Fruit fly (Drosophila melanogaster) whole organism, embryonic: ENCODE data around the gene dsx-c73A.

Experiments
- B-H1 ChIP-seq: fragments of 200-800 bp; sonication (Bioruptor generic); IDR thresholded peaks from 3 replicates; pipeline ENCODE4 v1.3.6; 2022; ENCODE audit warnings: missing biosample characterization, missing genetic modification characterization
- CG10366 ChIP-seq: fragments of 200-800 bp; sonication (Bioruptor generic); IDR thresholded peaks from 2 replicates; pipeline ENCODE4 v1.3.6; 2022; ENCODE audit warnings: missing biosample characterization, missing genetic modification characterization
- CG10979 ChIP-seq: fragments of 200-800 bp; sonication (Bioruptor generic); optimal IDR thresholded peaks from 2 replicates; lab custom pipeline; 2018; ENCODE audit warnings: missing biosample characterization, mild to moderate bottlenecking, missing genetic modification characterization, moderate library complexity
- CG11504 ChIP-seq: fragments of 200-800 bp; sonication (Bioruptor generic); optimal IDR thresholded peaks from 3 replicates; lab custom pipeline; 2019; ENCODE audit warnings: missing biosample characterization, mild to moderate bottlenecking, missing genetic modification characterization, moderate library complexity
- CG14014 ChIP-seq: fragments of 200-800 bp; sonication (Bioruptor generic); IDR thresholded peaks from 2 replicates; pipeline ENCODE4 v1.3.6; 2022; ENCODE audit warnings: missing biosample characterization, missing genetic modification characterization
- CG14050 ChIP-seq: fragments of 200-800 bp; sonication (Bioruptor generic); IDR thresholded peaks from 3 replicates; pipeline ENCODE4 v1.3.6; 2022; ENCODE audit warnings: missing biosample characterization, missing genetic modification characterization
- CG17568 ChIP-seq: fragments of 200-800 bp; sonication (Bioruptor generic); optimal IDR thresholded peaks from 2 replicates; lab custom pipeline; 2018; ENCODE audit warnings: missing biosample characterization, mild to moderate bottlenecking, missing genetic modification characterization, moderate library complexity
- CG1832 ChIP-seq: fragments of 200-800 bp; sonication (Bioruptor generic); optimal IDR thresholded peaks from 2 replicates; lab custom pipeline; 2017; ENCODE audit warnings: missing biosample characterization, mild to moderate bottlenecking, missing genetic modification characterization, inconsistent platforms
- CG2199 ChIP-seq: fragments of 200-800 bp; sonication (Bioruptor generic); IDR thresholded peaks from 3 replicates; pipeline ENCODE4 v1.3.6; 2022; ENCODE audit warnings: missing biosample characterization, missing genetic modification characterization
- CG2712 ChIP-seq: fragments of 200-800 bp; optimal IDR thresholded peaks from 3 replicates; lab custom pipeline; 2019; ENCODE audit warnings: missing biosample characterization, mild to moderate bottlenecking, missing genetic modification characterization, moderate library complexity
- CG31224 ChIP-seq: fragments of 200-800 bp; sonication (Bioruptor generic); IDR thresholded peaks from 2 replicates; pipeline ENCODE4 v1.3.6; 2022; ENCODE audit warnings: missing biosample characterization, missing genetic modification characterization
- CG31441 ChIP-seq: fragments of 200-800 bp; sonication (Bioruptor generic); IDR thresholded peaks from 2 replicates; pipeline ENCODE4 v1.3.6; 2022; ENCODE audit warnings: missing biosample characterization, missing genetic modification characterization
- CG33557 ChIP-seq: fragments of 200-800 bp; sonication (Bioruptor generic); optimal IDR thresholded peaks from 2 replicates; lab custom pipeline; 2019; ENCODE audit warnings: missing biosample characterization, mild to moderate bottlenecking, missing genetic modification characterization, moderate library complexity
- CG34422 ChIP-seq: fragments of 200-800 bp; sonication (Bioruptor generic); IDR thresholded peaks from 3 replicates; pipeline ENCODE4 v1.3.6; 2022; ENCODE audit warnings: missing biosample characterization, missing genetic modification characterization
- CG4424 ChIP-seq: fragments of 200-800 bp; sonication (Bioruptor generic); optimal IDR thresholded peaks from 3 replicates; lab custom pipeline; 2016; ENCODE audit warnings: missing biosample characterization, missing genetic modification characterization
- CG8359 ChIP-seq: fragments of 200-800 bp; sonication (Bioruptor generic); optimal IDR thresholded peaks from 2 replicates; lab custom pipeline; 2017; ENCODE audit warnings: missing biosample characterization, mild to moderate bottlenecking, missing genetic modification characterization, borderline replicate concordance
- CG9215 ChIP-seq: fragments of 200-800 bp; sonication (Bioruptor generic); IDR thresholded peaks from 2 replicates; pipeline ENCODE4 v1.3.6; 2022; ENCODE audit warnings: missing biosample characterization, missing genetic modification characterization
- CG9876 ChIP-seq: fragments of 200-800 bp; sonication (Bioruptor generic); optimal IDR thresholded peaks from 2 replicates; lab custom pipeline; 2016; ENCODE audit warnings: missing biosample characterization, missing genetic modification characterization
- CG9932 ChIP-seq: fragments of 200-800 bp; sonication (Bioruptor generic); IDR thresholded peaks from 2 replicates; pipeline ENCODE4 v1.3.6; 2022; ENCODE audit warnings: missing biosample characterization, missing genetic modification characterization
- Dfd ChIP-seq, 2 experiments: fragments of >200 bp; optimal IDR thresholded peaks; 2 replicates each; lab custom pipeline; 2017; ENCODE audit warnings: missing biosample characterization in 2 of 2, missing genetic modification characterization in 2 of 2
- Dll ChIP-seq: fragments of 200-800 bp; sonication (Bioruptor generic); IDR thresholded peaks from 4 replicates; pipeline ENCODE4 v1.3.6; 2022; ENCODE audit warnings: missing biosample characterization, missing genetic modification characterization; ENCODE audit not compliant: partially characterized antibody
- Elba2 ChIP-seq: fragments of 200-800 bp; sonication (Bioruptor generic); optimal IDR thresholded peaks from 3 replicates; lab custom pipeline; 2016; ENCODE audit warnings: missing biosample characterization, missing genetic modification characterization
- Hr3 ChIP-seq: fragments of 200-800 bp; sonication (Bioruptor generic); optimal IDR thresholded peaks from 3 replicates; lab custom pipeline; 2016; ENCODE audit warnings: missing biosample characterization, missing genetic modification characterization
- Meics ChIP-seq: fragments of 200-800 bp; sonication (Bioruptor generic); optimal IDR thresholded peaks from 2 replicates; lab custom pipeline; 2017; ENCODE audit warnings: missing biosample characterization, mild to moderate bottlenecking, missing genetic modification characterization
- Mrtf ChIP-seq: fragments of 200-800 bp; sonication (Bioruptor generic); IDR thresholded peaks from 3 replicates; pipeline ENCODE4 v1.3.6; 2022; ENCODE audit warnings: missing biosample characterization, missing genetic modification characterization
- Nf-YB ChIP-seq: fragments of 200-800 bp; sonication (Bioruptor generic); optimal IDR thresholded peaks from 3 replicates; lab custom pipeline; 2019; ENCODE audit warnings: missing biosample characterization, mild to moderate bottlenecking, missing genetic modification characterization, moderate library complexity
- Scr ChIP-seq: fragments of 200-800 bp; sonication (Bioruptor generic); IDR thresholded peaks from 2 replicates; pipeline ENCODE4 v1.3.6; 2022; ENCODE audit warnings: missing biosample characterization, missing genetic modification characterization; ENCODE audit not compliant: partially characterized antibody
- Sry-δ ChIP-seq: fragments of 200-800 bp; sonication (Bioruptor generic); optimal IDR thresholded peaks from 2 replicates; lab custom pipeline; 2016; ENCODE audit warnings: missing biosample characterization, missing genetic modification characterization
- bab2 ChIP-seq: fragments of 200-800 bp; sonication (Bioruptor generic); optimal IDR thresholded peaks from 2 replicates; lab custom pipeline; 2016; ENCODE audit warnings: missing biosample characterization, missing genetic modification characterization
- caup ChIP-seq: fragments of 200-800 bp; sonication (Bioruptor generic); optimal IDR thresholded peaks from 3 replicates; lab custom pipeline; 2017; ENCODE audit warnings: missing biosample characterization, mild to moderate bottlenecking, missing genetic modification characterization, moderate library complexity; ENCODE audit not compliant: severe bottlenecking
- chm ChIP-seq: fragments of 200-800 bp; sonication (Bioruptor generic); IDR thresholded peaks from 2 replicates; pipeline ENCODE4 v1.3.6; 2022; ENCODE audit warnings: missing biosample characterization, missing genetic modification characterization
- gcm ChIP-seq: fragments of 200-800 bp; sonication (Bioruptor generic); optimal IDR thresholded peaks from 2 replicates; lab custom pipeline; 2019; ENCODE audit warnings: missing biosample characterization, mild to moderate bottlenecking, missing genetic modification characterization, moderate library complexity
- hkb ChIP-seq, 2 experiments: fragments of 200-800 bp in 1 of 2; fragments of >200 bp in 1 of 2; sonication (Bioruptor generic) in 1 of 2; IDR thresholded peaks in 1 of 2; optimal IDR thresholded peaks in 1 of 2; 2 replicates each; pipeline versions ENCODE4 v1.3.6 to Lab custom; 2017 to 2022; ENCODE audit warnings: missing biosample characterization in 1 of 2, missing genetic modification characterization in 1 of 2
- kni ChIP-seq: fragments of 200-800 bp; sonication (Bioruptor generic); optimal IDR thresholded peaks from 3 replicates; lab custom pipeline; 2017; ENCODE audit warnings: mild to moderate bottlenecking, missing biosample characterization, missing genetic modification reagents, missing genetic modification characterization
- lab ChIP-seq: fragments of 200-800 bp; sonication (Bioruptor generic); optimal IDR thresholded peaks from 3 replicates; lab custom pipeline; 2017; ENCODE audit warnings: missing biosample characterization, missing genetic modification characterization, mild to moderate bottlenecking, moderate library complexity, missing genetic modification reagents
- lilli ChIP-seq: fragments of 200-800 bp; sonication (Bioruptor generic); optimal IDR thresholded peaks from 3 replicates; lab custom pipeline; 2016; ENCODE audit warnings: missing biosample characterization, missing genetic modification characterization
- lov ChIP-seq, 2 experiments: fragments of 200-800 bp in 1 of 2; fragments of >200 bp in 1 of 2; sonication (Bioruptor generic) in 1 of 2; IDR thresholded peaks in 1 of 2; optimal IDR thresholded peaks in 1 of 2; 2 replicates in 1 of 2; 3 replicates in 1 of 2; pipeline versions ENCODE4 v1.3.6 to Lab custom; 2017 to 2022; ENCODE audit warnings: missing biosample characterization in 1 of 2, missing genetic modification characterization in 1 of 2
- nom ChIP-seq: fragments of 200-800 bp; sonication (Bioruptor generic); optimal IDR thresholded peaks from 2 replicates; lab custom pipeline; 2017; ENCODE audit warnings: missing biosample characterization, missing genetic modification characterization, mild to moderate bottlenecking, moderate library complexity, missing genetic modification reagents
- pita ChIP-seq: fragments of 200-800 bp; sonication (Bioruptor generic); optimal IDR thresholded peaks from 2 replicates; lab custom pipeline; 2017; ENCODE audit warnings: missing biosample characterization, mild to moderate bottlenecking, missing genetic modification characterization
- pzg ChIP-seq: fragments of 200-800 bp; sonication (Bioruptor generic); optimal IDR thresholded peaks from 3 replicates; lab custom pipeline; 2018; ENCODE audit warnings: missing biosample characterization, mild to moderate bottlenecking, missing genetic modification characterization, moderate library complexity
- ranshi ChIP-seq: fragments of 200-800 bp; sonication (Bioruptor generic); IDR thresholded peaks from 2 replicates; pipeline ENCODE4 v1.3.6; 2022; ENCODE audit warnings: missing biosample characterization, missing genetic modification characterization
- sd ChIP-seq: fragments of 200-800 bp; sonication (Bioruptor generic); optimal IDR thresholded peaks from 3 replicates; lab custom pipeline; 2018; ENCODE audit warnings: missing biosample characterization, mild to moderate bottlenecking, missing genetic modification characterization, moderate library complexity
- sisA ChIP-seq: fragments of 200-800 bp; sonication (Bioruptor generic); IDR thresholded peaks from 2 replicates; pipeline ENCODE4 v1.3.6; 2022; ENCODE audit warnings: missing biosample characterization, missing genetic modification characterization
- so ChIP-seq: fragments of 200-800 bp; sonication (Bioruptor generic); IDR thresholded peaks from 3 replicates; pipeline ENCODE4 v1.3.6; 2022; ENCODE audit warnings: missing biosample characterization, missing genetic modification characterization
- sob ChIP-seq: fragments of 200-800 bp; sonication (Bioruptor generic); IDR thresholded peaks from 2 replicates; pipeline ENCODE4 v1.3.6; 2022; ENCODE audit warnings: missing biosample characterization, missing genetic modification characterization
- tin ChIP-seq: fragments of 200-800 bp; sonication (Bioruptor generic); optimal IDR thresholded peaks from 3 replicates; lab custom pipeline; 2016; ENCODE audit warnings: missing biosample characterization, missing genetic modification characterization
- tna ChIP-seq: fragments of 200-800 bp; sonication (Bioruptor generic); IDR thresholded peaks from 2 replicates; pipeline ENCODE4 v1.3.6; 2022; ENCODE audit warnings: missing biosample characterization, missing genetic modification characterization; ENCODE audit not compliant: partially characterized antibody

Gene dsx-c73A

dm6 chr3L:16483524-16484370 lies 32.0 kb upstream of the dsx-c73A start, which contains the start of gene aos (continued):
- 0 out of 2 replicates have a peak, but pooled peaks have one; percentile 9 for TF ChIP-seq Scr (GFP tag; lab: Robert Waterston, UW)
- TF ChIP-seq Dll (GFP tag; lab: Robert Waterston, UW), result no peak
- TF ChIP-seq B-H1 (GFP tag; lab: Robert Waterston, UW), result 0 out of 3 replicates have a peak, but pooled peaks have one; percentile 27
- no peak for TF ChIP-seq pzg (GFP tag; lab: Kevin White, UChicago)
- peak; percentile 75; the same call in 2 of the 3 replicates for TF ChIP-seq CG2199 (GFP tag; lab: Robert Waterston, UW)
- TF ChIP-seq gcm (GFP tag; lab: Kevin White, UChicago), result peak; percentile 96
- TF ChIP-seq Meics (GFP tag; lab: Kevin White, UChicago), result peak; percentile 91
- no peak for TF ChIP-seq hkb (optimal IDR thresholded peaks at IDR 0.05; lab: Kevin White, UChicago)
- TF ChIP-seq hkb (GFP tag; IDR thresholded peaks at IDR 0.05; lab: Robert Waterston, UW), result peak; percentile 86
- TF ChIP-seq CG33557, result peak; percentile 96
- TF ChIP-seq tin (GFP tag; lab: Kevin White, UChicago), result peak; percentile 94
- TF ChIP-seq Nf-YB (GFP tag; lab: Kevin White, UChicago), result peak; percentile 82
- TF ChIP-seq ranshi, result peak; percentile 72; the same call in 1 of the 2 replicates
- peak; percentile 54; the same call in 1 of the 2 replicates for TF ChIP-seq chm (GFP tag; lab: Robert Waterston, UW)
- TF ChIP-seq CG9932 (GFP tag; lab: Robert Waterston, UW), result peak; percentile 65
- TF ChIP-seq CG31224 (GFP tag; lab: Robert Waterston, UW), result peak; percentile 48
- peak; percentile 74 for TF ChIP-seq CG14014 (GFP tag; lab: Robert Waterston, UW)
- TF ChIP-seq caup (GFP tag; lab: Kevin White, UChicago), result peak; percentile 78
- TF ChIP-seq CG10979 (tag; lab: Kevin White, UChicago), result peak; percentile 98
- no peak for TF ChIP-seq tna (GFP tag; lab: Robert Waterston, UW)
- TF ChIP-seq CG31441 (GFP tag; lab: Robert Waterston, UW), result peak; percentile 100
- TF ChIP-seq CG10366 (GFP tag; lab: Robert Waterston, UW), result peak; percentile 77
- TF ChIP-seq bab2 (GFP tag; lab: Kevin White, UChicago), result no peak
- peak; percentile 54 for TF ChIP-seq sob (GFP tag; lab: Robert Waterston, UW)
- TF ChIP-seq CG11504 (tag; lab: Kevin White, UChicago), result peak; percentile 94
- no peak for TF ChIP-seq pita
- TF ChIP-seq sd (tag; lab: Kevin White, UChicago), result peak; percentile 77
- peak; percentile 84 for TF ChIP-seq lab (GFP tag; lab: Kevin White, UChicago)
- peak; percentile 88 for TF ChIP-seq so (GFP tag; lab: Robert Waterston, UW)
- peak; percentile 76; the same call in 2 of the 3 replicates for TF ChIP-seq CG34422 (GFP tag; lab: Robert Waterston, UW)
- no peak for TF ChIP-seq Dfd (GFP tag; optimal IDR thresholded peaks at IDR 0.05; lab: Kevin White, UChicago)
- TF ChIP-seq CG9876, result no peak
- no peak for TF ChIP-seq lov (optimal IDR thresholded peaks at IDR 0.05; lab: Kevin White, UChicago)
- TF ChIP-seq lov (GFP tag; IDR thresholded peaks at IDR 0.05; lab: Robert Waterston, UW), result peak; percentile 4; the same call in 1 of the 3 replicates
- peak; percentile 70 for TF ChIP-seq Elba2 (GFP tag; lab: Kevin White, UChicago)
- peak; percentile 75 for TF ChIP-seq nom
- peak; percentile 92 for TF ChIP-seq Hr3
- TF ChIP-seq CG14050 (GFP tag; lab: Robert Waterston, UW), result peak; percentile 62; the same call in 1 of the 3 replicates
- no peak for TF ChIP-seq CG1832
- TF ChIP-seq CG17568 (GFP tag; lab: Kevin White, UChicago), result peak; percentile 45
- peak; percentile 3 for TF ChIP-seq Sry-δ (GFP tag; lab: Kevin White, UChicago)
- peak; percentile 62 for TF ChIP-seq Mrtf (GFP tag; lab: Robert Waterston, UW)
- peak; percentile 94 for TF ChIP-seq CG4424 (GFP tag; lab: Kevin White, UChicago)
- TF ChIP-seq CG8359 (GFP tag; lab: Kevin White, UChicago), result peak; percentile 77
- TF ChIP-seq lilli, result peak; percentile 69
- TF ChIP-seq CG9215 (GFP tag; lab: Robert Waterston, UW), result peak; percentile 80
- peak; percentile 78 for TF ChIP-seq sisA (GFP tag; lab: Robert Waterston, UW)
- peak; percentile 41 for TF ChIP-seq kni (GFP tag; lab: Kevin White, UChicago)
- peak; percentile 98 for TF ChIP-seq CG2712
